Worm (Caenorhabditis elegans): ENCODE data around the gene smim-14.

The smim-14 gene

ce11 chrIII:3470973-3471372, 1.4 kb upstream of the smim-14 start:
- TF ChIP-seq nhr-102 (tag; optimal IDR thresholded peaks at IDR 0.05) (no peak), nhr-237 (tag; optimal IDR thresholded peaks at IDR 0.05) (no peak), vab-7 (GFP tag; IDR thresholded peaks at IDR 0.05) (no peak), daf-19 (GFP tag; conservative IDR thresholded peaks at IDR 0.05) (no peak), daf-16 (GFP tag; optimal IDR thresholded peaks at IDR 0.05) (no peak), daf-16 (tag; optimal IDR thresholded peaks at IDR 0.05) (peak; percentile 12), F10B5.3 (tag; optimal IDR thresholded peaks at IDR 0.05) (no peak)

ce11 chrIII:3470433-3470832, 887 bp upstream of the smim-14 start:
- TF ChIP-seq nhr-28 (tag; optimal IDR thresholded peaks at IDR 0.05) (peak; percentile 97), snpc-1.2 (GFP tag; IDR thresholded peaks at IDR 0.05) (no peak), spr-3 (GFP tag; optimal IDR thresholded peaks at IDR 0.05) (no peak), php-3 (GFP tag; IDR thresholded peaks at IDR 0.05) (0 out of 2 replicates have a peak, but pooled peaks have one; percentile 28), hlh-11 (tag; optimal IDR thresholded peaks at IDR 0.05) (peak; percentile 40), F10B5.3 (tag; optimal IDR thresholded peaks at IDR 0.05) (no peak), fkh-10 (GFP tag; optimal IDR thresholded peaks at IDR 0.05) (no peak), tra-1 (GFP tag; IDR thresholded peaks at IDR 0.05) (0 out of 2 replicates have a peak, but pooled peaks have one; percentile 30), unc-62 (GFP tag; optimal IDR thresholded peaks at IDR 0.05 in 1 of 2) (peak in 1 of 2 experiments; percentile 79), unc-62 (tag; optimal IDR thresholded peaks at IDR 0.05) (no peak), nhr-77 (tag; optimal IDR thresholded peaks at IDR 0.05) (no peak)

ce11 chrIII:3468384-3468783, 1.2 kb downstream of the smim-14 start:
- TF ChIP-seq nhr-28 (tag; optimal IDR thresholded peaks at IDR 0.05) (peak; percentile 36), aha-1 (tag) (peak; percentile 62), hlh-11 (tag; optimal IDR thresholded peaks at IDR 0.05) (peak; percentile 33), skn-1 (tag; optimal IDR thresholded peaks at IDR 0.05) (no peak), dmd-6 (GFP tag; IDR thresholded peaks at IDR 0.05) (peak; percentile 20; the same call in 1 of the 2 replicates), R02D3.7 (tag; optimal IDR thresholded peaks at IDR 0.05) (no peak), pqm-1 (tag; optimal IDR thresholded peaks at IDR 0.05) (peak; percentile 30), dve-1 (tag; optimal IDR thresholded peaks at IDR 0.05; ENCODE audit: insufficient read depth) (peak; percentile 5)

ce11 chrIII:3467013-3467412, 2.5 kb downstream of the smim-14 start:
- TF ChIP-seq hlh-11 (tag; optimal IDR thresholded peaks at IDR 0.05) (no peak), daf-8 (GFP tag; IDR thresholded peaks at IDR 0.05) (no peak)

- TF ChIP-seq tra-1 (GFP tag; IDR thresholded peaks at IDR 0.05) (no peak), mdt-29 (GFP tag; IDR thresholded peaks at IDR 0.05) (no peak), daf-8 (GFP tag; IDR thresholded peaks at IDR 0.05) (no peak), ctbp-1 (GFP tag; IDR thresholded peaks at IDR 0.05) (no peak), nhr-6 (tag; optimal IDR thresholded peaks at IDR 0.05) (no peak), lin-39 (tag; optimal IDR thresholded peaks at IDR 0.05) (no peak), nhr-10 (tag; optimal IDR thresholded peaks at IDR 0.05) (no peak), aha-1 (tag) (no peak), mdl-1 (tag; optimal IDR thresholded peaks at IDR 0.05) (no peak), zip-2 (tag; optimal IDR thresholded peaks at IDR 0.05) (no peak), ceh-62 (tag; optimal IDR thresholded peaks at IDR 0.05) (no peak), lin-1 (GFP tag; IDR thresholded peaks at IDR 0.05) (no peak), T26A8.4 (GFP tag; IDR thresholded peaks at IDR 0.05) (no peak), ztf-7 (tag; optimal IDR thresholded peaks at IDR 0.05) (no peak), ceh-32 (tag; optimal IDR thresholded peaks at IDR 0.05; ENCODE audit: poor library complexity) (no peak), lin-38 (GFP tag; IDR thresholded peaks at IDR 0.05) (no peak)
Measured at ce11 chrIII:3461403-3461802, 8.1 kb downstream of the smim-14 start, which contains the start of gene pph-6. Gene pph-6 (plus strand): TSS chrIII:3461703.

Data from whole organism, L4 larva.